Worm (Caenorhabditis elegans) whole organism, early embryonic: ENCODE data around the gene C06A1.3.

Experiments used
- F13C5.2 ChIP-seq: sonication (generic microtip); optimal IDR thresholded peaks from 2 replicates; lab custom pipeline; 2017; ENCODE audit warnings: mild to moderate bottlenecking, missing genetic modification characterization, inconsistent platforms, missing compliant biosample characterization
- aly-1 ChIP-seq: sonication (generic microtip); optimal IDR thresholded peaks from 2 replicates; lab custom pipeline; 2016; ENCODE audit warnings: missing genetic modification characterization, missing compliant biosample characterization
- ama-1 ChIP-seq: fragments of 150-350 bp; optimal IDR thresholded peaks from 2 replicates; lab custom pipeline; 2014
- ceh-13 ChIP-seq: fragments of 200-800 bp; sonication (Bioruptor generic); optimal IDR thresholded peaks from 2 replicates; lab custom pipeline; 2018; ENCODE audit warnings: mild to moderate bottlenecking, missing genetic modification characterization, missing compliant biosample characterization
- ceh-36 ChIP-seq: sonication (generic microtip); optimal IDR thresholded peaks from 2 replicates; lab custom pipeline; 2016; ENCODE audit warnings: missing genetic modification characterization, inconsistent platforms, missing compliant biosample characterization
- ets-7 ChIP-seq: sonication (generic microtip); optimal IDR thresholded peaks from 2 replicates; lab custom pipeline; 2016; ENCODE audit warnings: missing genotype, missing genetic modification characterization, missing compliant biosample characterization
- hmbx-1 ChIP-seq: sonication (generic microtip); optimal IDR thresholded peaks from 2 replicates; lab custom pipeline; 2016; ENCODE audit warnings: mild to moderate bottlenecking, missing genetic modification characterization, missing compliant biosample characterization
- hmg-4 ChIP-seq: fragments of 200-800 bp; sonication (Bioruptor generic); optimal IDR thresholded peaks from 2 replicates; lab custom pipeline; 2018; ENCODE audit warnings: mild to moderate bottlenecking, missing genetic modification characterization, missing compliant biosample characterization
- tbx-11 ChIP-seq: fragments of 200-800 bp; sonication (Bioruptor generic); IDR thresholded peaks from 2 replicates; pipeline ENCODE4 v1.3.6; 2022; ENCODE audit warnings: missing genetic modification characterization, missing compliant biosample characterization
- tbx-37 ChIP-seq: fragments of 200-800 bp; sonication (Bioruptor generic); conservative IDR thresholded peaks from 2 replicates; pipeline ENCODE4 v1.3.6; 2022; ENCODE audit warnings: missing genetic modification reagents, missing genetic modification characterization, missing compliant biosample characterization
- tra-4 ChIP-seq: sonication (generic microtip); optimal IDR thresholded peaks from 2 replicates; lab custom pipeline; 2017; ENCODE audit warnings: missing genetic modification characterization, missing compliant biosample characterization

DNA sequence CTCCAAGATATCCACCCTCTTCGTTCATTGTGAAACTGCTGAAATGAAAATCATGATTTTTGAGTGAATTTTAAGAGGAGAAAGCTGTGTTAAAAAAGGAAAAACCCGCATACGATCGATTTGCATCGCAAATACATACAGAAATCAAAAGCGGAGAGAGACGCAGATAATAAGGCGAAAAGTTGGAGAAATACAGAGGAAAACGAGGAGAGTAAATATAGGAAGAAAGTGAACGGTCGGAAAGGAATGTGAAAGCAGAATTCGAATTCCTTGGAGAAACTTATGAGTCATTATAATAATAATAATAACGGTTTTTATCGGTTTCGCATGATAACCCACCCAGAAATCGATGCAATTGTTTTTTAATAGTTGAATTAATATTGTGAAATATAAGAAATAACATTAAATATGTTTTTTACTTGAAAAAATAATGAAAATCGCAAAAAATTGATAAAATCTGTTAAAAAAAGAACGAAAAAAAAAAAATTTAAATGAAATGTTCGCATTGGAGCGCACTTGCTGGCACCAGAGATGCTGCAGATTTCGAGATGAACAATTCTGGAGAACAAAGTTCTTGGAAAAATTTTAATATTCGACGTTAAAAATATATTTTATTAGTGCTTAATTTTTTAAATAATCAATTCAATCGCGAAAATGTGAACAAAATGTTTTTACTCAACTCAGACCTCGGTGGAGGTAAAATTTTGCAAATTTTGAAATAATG is 35.3 kb downstream of the C06A1.3 start, which contains the start of gene ccm-3:
- TF ChIP-seq ama-1 (no peak), F13C5.2 (tag; lab: Kevin White, UChicago) (no peak), ets-7 (tag; lab: Kevin White, UChicago) (no peak), tbx-37 (GFP tag; lab: Robert Waterston, UW) (no peak), hmbx-1 (no peak), ceh-13 (GFP tag; lab: Kevin White, UChicago) (no peak), tbx-11 (GFP tag; lab: Robert Waterston, UW) (no peak), aly-1 (tag; lab: Kevin White, UChicago) (no peak), ceh-36 (tag; lab: Kevin White, UChicago) (no peak), tra-4 (tag; lab: Kevin White, UChicago) (no peak), hmg-4 (GFP tag; lab: Kevin White, UChicago) (no peak)
